Worm (Caenorhabditis elegans): ENCODE measurements around the gene twk-21.

Gene twk-21

DNA sequence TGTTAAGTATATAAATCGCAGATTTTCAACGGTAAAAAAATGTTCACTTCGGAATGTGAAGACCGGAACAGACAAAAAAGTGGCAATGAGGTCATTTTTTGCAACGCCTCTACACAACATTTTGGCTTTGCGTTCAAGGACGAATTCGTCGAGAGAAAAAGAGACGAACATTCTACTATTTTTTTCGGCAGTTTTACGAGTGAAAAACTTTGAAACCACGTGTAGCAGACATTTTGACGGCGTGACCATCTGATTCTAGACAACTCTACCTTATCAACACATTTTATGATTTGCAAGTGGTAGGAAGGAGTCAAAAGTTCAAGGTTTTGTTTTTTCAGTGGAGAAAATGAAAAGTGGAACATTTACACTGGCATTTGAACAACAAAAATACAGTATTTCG lies 9.2 kb upstream of the twk-21 start (continued):
- TF ChIP-seq tra-1 (GFP tag; IDR thresholded peaks at IDR 0.05) (0 out of 2 replicates have a peak, but pooled peaks have one; percentile 38), mxl-2 (GFP tag; conservative IDR thresholded peaks at IDR 0.05) (no peak), lim-7 (GFP tag; IDR thresholded peaks at IDR 0.05) (no peak), mxl-3 (GFP tag; optimal IDR thresholded peaks at IDR 0.05) (peak; percentile 93), snpc-4 (tag; optimal IDR thresholded peaks at IDR 0.05) (no peak), hif-1 (tag; optimal IDR thresholded peaks at IDR 0.05) (no peak), ces-1 (GFP tag; optimal IDR thresholded peaks at IDR 0.05) (no peak), ctbp-1 (GFP tag; IDR thresholded peaks at IDR 0.05) (no peak), sdz-12 (GFP tag; optimal IDR thresholded peaks at IDR 0.05) (no peak), zfp-2 (tag; optimal IDR thresholded peaks at IDR 0.05) (no peak), hlh-30 (tag; optimal IDR thresholded peaks at IDR 0.05; ENCODE audit: insufficient read depth) (peak; percentile 68), lsy-2 (tag; optimal IDR thresholded peaks at IDR 0.05) (peak in 1 of 2 experiments; percentile 13), arid-1 (GFP tag; conservative IDR thresholded peaks at IDR 0.05) (no peak), T20F7.1 (GFP tag; optimal IDR thresholded peaks at IDR 0.05) (no peak), skn-1 (tag; optimal IDR thresholded peaks at IDR 0.05) (no peak), daf-8 (GFP tag; IDR thresholded peaks at IDR 0.05) (no peak), nhr-237 (tag; optimal IDR thresholded peaks at IDR 0.05) (no peak), nhr-48 (tag; optimal IDR thresholded peaks at IDR 0.05) (peak; percentile 15), ztf-11 (tag; optimal IDR thresholded peaks at IDR 0.05) (no peak), gei-8 (GFP tag; optimal IDR thresholded peaks at IDR 0.05) (no peak), duxl-1 (tag; optimal IDR thresholded peaks at IDR 0.05; ENCODE audit: poor library complexity) (no peak), dmd-8 (GFP tag; IDR thresholded peaks at IDR 0.05) (no peak), nhr-42 (GFP tag; IDR thresholded peaks at IDR 0.05) (no peak), lin-29 (GFP tag; IDR thresholded peaks at IDR 0.05) (no peak), spr-3 (GFP tag; optimal IDR thresholded peaks at IDR 0.05) (no peak), nhr-102 (tag; optimal IDR thresholded peaks at IDR 0.05) (no peak), fkh-10 (GFP tag; optimal IDR thresholded peaks at IDR 0.05) (no peak), aha-1 (tag) (no peak), lin-13 (GFP tag; optimal IDR thresholded peaks at IDR 0.05) (no peak), mdl-1 (tag; optimal IDR thresholded peaks at IDR 0.05) (peak in 1 of 2 experiments; percentile 69), mep-1 (tag; optimal IDR thresholded peaks at IDR 0.05) (no peak), ztf-7 (tag; optimal IDR thresholded peaks at IDR 0.05) (no peak), php-3 (GFP tag; IDR thresholded peaks at IDR 0.05) (no peak), nhr-76 (tag; optimal IDR thresholded peaks at IDR 0.05) (no peak), tag-97 (GFP tag; IDR thresholded peaks at IDR 0.05) (no peak), nhr-28 (tag; optimal IDR thresholded peaks at IDR 0.05) (peak; percentile 16), nhr-41 (GFP tag; IDR thresholded peaks at IDR 0.05) (no peak), madf-5 (GFP tag; IDR thresholded peaks at IDR 0.05) (no peak), F37D6.2 (tag; optimal IDR thresholded peaks at IDR 0.05) (no peak), nhr-10 (tag; optimal IDR thresholded peaks at IDR 0.05) (no peak), spr-1 (tag; optimal IDR thresholded peaks at IDR 0.05) (no peak), nhr-77 (tag; optimal IDR thresholded peaks at IDR 0.05) (no peak), dmd-9 (GFP tag; IDR thresholded peaks at IDR 0.05) (no peak), unc-130 (GFP tag; optimal IDR thresholded peaks at IDR 0.05) (no peak), vab-7 (GFP tag; IDR thresholded peaks at IDR 0.05) (no peak), lir-3 (tag; optimal IDR thresholded peaks at IDR 0.05) (no peak), dve-1 (tag; optimal IDR thresholded peaks at IDR 0.05; ENCODE audit: insufficient read depth) (peak; percentile 28), ZK546.5 (tag; optimal IDR thresholded peaks at IDR 0.05) (no peak), daf-16 (GFP tag; optimal IDR thresholded peaks at IDR 0.05) (no peak), daf-16 (tag; optimal IDR thresholded peaks at IDR 0.05) (peak; percentile 23), fos-1 (tag; optimal IDR thresholded peaks at IDR 0.05) (no peak), pha-4 (GFP tag; IDR thresholded peaks at IDR 0.05) (no peak), pha-4 (tag; optimal IDR thresholded peaks at IDR 0.05) (no peak)
